Fruit fly (Drosophila melanogaster) whole organism, embryonic: Measurements from ENCODE around the gene CG4467.

ENCODE experiments used
- Antp ChIP-seq: fragments of 200-800 bp; sonication (Bioruptor generic); optimal IDR thresholded peaks from 3 replicates; lab custom pipeline; 2016; ENCODE audit warnings: missing biosample characterization, missing genetic modification characterization
- CG10274 ChIP-seq: fragments of 200-800 bp; sonication (Bioruptor generic); optimal IDR thresholded peaks from 3 replicates; lab custom pipeline; 2017; ENCODE audit warnings: missing biosample characterization, mild to moderate bottlenecking, missing genetic modification characterization
- CG10979 ChIP-seq: fragments of 200-800 bp; sonication (Bioruptor generic); optimal IDR thresholded peaks from 2 replicates; lab custom pipeline; 2018; ENCODE audit warnings: missing biosample characterization, mild to moderate bottlenecking, missing genetic modification characterization, moderate library complexity
- CG11723 ChIP-seq: fragments of 200-800 bp; sonication (Bioruptor generic); optimal IDR thresholded peaks from 2 replicates; lab custom pipeline; 2017; ENCODE audit warnings: missing biosample characterization, mild to moderate bottlenecking, missing genetic modification characterization
- CG13287 ChIP-seq: fragments of 200-800 bp; sonication (Bioruptor generic); IDR thresholded peaks from 2 replicates; pipeline ENCODE4 v1.3.6; 2022; ENCODE audit warnings: missing biosample characterization, missing genetic modification characterization; ENCODE audit not compliant: partially characterized antibody
- CG15696 ChIP-seq: fragments of 200-800 bp; sonication (Bioruptor generic); optimal IDR thresholded peaks from 2 replicates; lab custom pipeline; 2019; ENCODE audit warnings: missing biosample characterization, mild to moderate bottlenecking, missing genetic modification characterization, moderate library complexity
- CG16863 ChIP-seq: fragments of 200-800 bp; sonication (Bioruptor generic); optimal IDR thresholded peaks from 3 replicates; lab custom pipeline; 2016; ENCODE audit warnings: missing biosample characterization, missing genetic modification characterization
- CG17359 ChIP-seq: fragments of 200-800 bp; sonication (Bioruptor generic); optimal IDR thresholded peaks from 3 replicates; lab custom pipeline; 2018; ENCODE audit warnings: missing biosample characterization, mild to moderate bottlenecking, missing genetic modification characterization, moderate library complexity
- CG1792 ChIP-seq: fragments of 200-800 bp; sonication (Bioruptor generic); optimal IDR thresholded peaks from 2 replicates; lab custom pipeline; 2016; ENCODE audit warnings: missing biosample characterization, missing genetic modification characterization
- CG18619 ChIP-seq: fragments of 200-800 bp; sonication (Bioruptor generic); optimal IDR thresholded peaks from 3 replicates; lab custom pipeline; 2017; ENCODE audit warnings: missing biosample characterization, mild to moderate bottlenecking, missing genetic modification characterization
- CG3281 ChIP-seq: fragments of 200-800 bp; sonication (Bioruptor generic); optimal IDR thresholded peaks from 3 replicates; lab custom pipeline; 2017; ENCODE audit warnings: missing biosample characterization, mild to moderate bottlenecking, missing genetic modification characterization
- CG4404 ChIP-seq: fragments of 200-800 bp; sonication (Bioruptor generic); IDR thresholded peaks from 2 replicates; pipeline ENCODE4 v1.3.6; 2022; ENCODE audit warnings: missing biosample characterization, missing genetic modification characterization
- CG4617 ChIP-seq: fragments of 200-800 bp; sonication (Bioruptor generic); optimal IDR thresholded peaks from 3 replicates; lab custom pipeline; 2016; ENCODE audit warnings: missing biosample characterization, missing genetic modification characterization, borderline replicate concordance
- CG5180 ChIP-seq: fragments of 200-800 bp; sonication (Bioruptor generic); optimal IDR thresholded peaks from 3 replicates; lab custom pipeline; 2017; ENCODE audit warnings: missing biosample characterization, missing genetic modification characterization, mild to moderate bottlenecking, moderate library complexity, missing genetic modification reagents
- CG6254 ChIP-seq: fragments of 200-800 bp; sonication (Bioruptor generic); optimal IDR thresholded peaks from 3 replicates; lab custom pipeline; 2017; ENCODE audit warnings: mild to moderate bottlenecking, missing biosample characterization, missing genetic modification reagents, missing genetic modification characterization
- CG6765 ChIP-seq: fragments of 200-800 bp; sonication (Bioruptor generic); optimal IDR thresholded peaks from 3 replicates; lab custom pipeline; 2017; ENCODE audit warnings: missing biosample characterization, mild to moderate bottlenecking, missing genetic modification characterization
- CG6854 ChIP-seq: fragments of 200-800 bp; sonication (Bioruptor generic); optimal IDR thresholded peaks from 3 replicates; lab custom pipeline; 2017; ENCODE audit warnings: missing biosample characterization, mild to moderate bottlenecking, missing genetic modification characterization
- CG8478 ChIP-seq: fragments of >200 bp; optimal IDR thresholded peaks from 2 replicates; lab custom pipeline; 2018
- CG8944 ChIP-seq: fragments of 200-800 bp; sonication (Bioruptor generic); optimal IDR thresholded peaks from 3 replicates; lab custom pipeline; 2016; ENCODE audit warnings: missing biosample characterization, missing genetic modification characterization
- CG9437 ChIP-seq: fragments of 200-800 bp; sonication (Bioruptor generic); optimal IDR thresholded peaks from 2 replicates; lab custom pipeline; 2018; ENCODE audit warnings: missing biosample characterization, mild to moderate bottlenecking, missing genetic modification characterization
- CG9797 ChIP-seq: fragments of 200-800 bp; sonication (Bioruptor generic); optimal IDR thresholded peaks from 3 replicates; lab custom pipeline; 2018; ENCODE audit warnings: missing biosample characterization, mild to moderate bottlenecking, missing genetic modification characterization
- CTCF ChIP-seq: fragments of 200-800 bp; sonication (Bioruptor generic); optimal IDR thresholded peaks from 2 replicates; lab custom pipeline; 2017; ENCODE audit warnings: missing biosample characterization, mild to moderate bottlenecking, missing genetic modification characterization, moderate library complexity
- D ChIP-seq, 2 experiments: fragments of 200-800 bp in 1 of 2; fragments of >200 bp in 1 of 2; sonication (Bioruptor generic) in 1 of 2; optimal IDR thresholded peaks; 2 replicates in 1 of 2; 3 replicates in 1 of 2; lab custom pipeline; 2017; ENCODE audit warnings: mild to moderate bottlenecking in 1 of 2, missing biosample characterization in 1 of 2, missing genetic modification characterization in 1 of 2, missing genetic modification reagents in 1 of 2
- Dek ChIP-seq: fragments of 200-800 bp; sonication (Bioruptor generic); optimal IDR thresholded peaks from 3 replicates; lab custom pipeline; 2019; ENCODE audit warnings: missing biosample characterization, mild to moderate bottlenecking, missing genetic modification characterization, moderate library complexity
- Doc3 ChIP-seq: fragments of 200-800 bp; sonication (Bioruptor generic); IDR thresholded peaks from 3 replicates; pipeline ENCODE4 v1.3.6; 2022; ENCODE audit warnings: missing biosample characterization, missing genetic modification characterization; ENCODE audit not compliant: partially characterized antibody
- Dp ChIP-seq: fragments of 200-800 bp; sonication (Bioruptor generic); optimal IDR thresholded peaks from 2 replicates; lab custom pipeline; 2018; ENCODE audit warnings: missing biosample characterization, mild to moderate bottlenecking, missing genetic modification characterization, moderate library complexity
- Ets65A ChIP-seq: fragments of 200-800 bp; sonication (Bioruptor generic); peaks from one replicate; lab custom pipeline; 2016; ENCODE audit warnings: missing biosample characterization, missing genetic modification characterization
- HHEX ChIP-seq: fragments of 200-800 bp; sonication (Bioruptor generic); optimal IDR thresholded peaks from 3 replicates; lab custom pipeline; 2017; ENCODE audit warnings: missing biosample characterization, mild to moderate bottlenecking, missing genetic modification characterization, missing genetic modification reagents
- MBD-R2 ChIP-seq: fragments of 200-800 bp; sonication (Bioruptor generic); IDR thresholded peaks from 2 replicates; pipeline ENCODE4 v1.3.6; 2022; ENCODE audit warnings: missing biosample characterization, missing genetic modification characterization
- Myb ChIP-seq: fragments of 200-800 bp; sonication (Bioruptor generic); optimal IDR thresholded peaks from 2 replicates; lab custom pipeline; 2016; ENCODE audit warnings: missing biosample characterization, missing genetic modification characterization
- Neu2 ChIP-seq: fragments of 200-800 bp; sonication (Bioruptor generic); optimal IDR thresholded peaks from 3 replicates; lab custom pipeline; 2016; ENCODE audit warnings: missing biosample characterization, missing genetic modification characterization, borderline replicate concordance
- NfI ChIP-seq: fragments of 200-800 bp; sonication (Bioruptor generic); optimal IDR thresholded peaks from 3 replicates; lab custom pipeline; 2018; ENCODE audit warnings: missing biosample characterization, mild to moderate bottlenecking, missing genetic modification characterization, moderate library complexity
- Sox100B ChIP-seq: fragments of 200-800 bp; sonication (Bioruptor generic); optimal IDR thresholded peaks from 3 replicates; lab custom pipeline; 2018; ENCODE audit warnings: missing biosample characterization, mild to moderate bottlenecking, missing genetic modification characterization
- Taf1 ChIP-seq: fragments of 200-800 bp; sonication (Bioruptor generic); IDR thresholded peaks from 2 replicates; pipeline ENCODE4 v1.3.6; 2022; ENCODE audit warnings: missing biosample characterization, missing genetic modification characterization
- abd-A ChIP-seq: fragments of 200-800 bp; sonication (Bioruptor generic); optimal IDR thresholded peaks from 3 replicates; lab custom pipeline; 2019; ENCODE audit warnings: missing biosample characterization, mild to moderate bottlenecking, missing genetic modification characterization, moderate library complexity
- aop ChIP-seq: fragments of 200-800 bp; sonication (Bioruptor generic); IDR thresholded peaks from 2 replicates; pipeline ENCODE4 v1.3.6; 2022; ENCODE audit warnings: missing biosample characterization, missing genetic modification characterization
- ase ChIP-seq: fragments of 200-800 bp; sonication (Bioruptor generic); IDR thresholded peaks from 3 replicates; pipeline ENCODE4 v1.3.6; 2022; ENCODE audit warnings: missing biosample characterization, missing genetic modification characterization
- btn ChIP-seq: fragments of 200-800 bp; sonication (Bioruptor generic); optimal IDR thresholded peaks from 2 replicates; lab custom pipeline; 2016; ENCODE audit warnings: missing biosample characterization, missing genetic modification characterization
- cato ChIP-seq: fragments of 200-800 bp; sonication (Bioruptor generic); optimal IDR thresholded peaks from 2 replicates; lab custom pipeline; 2016; ENCODE audit warnings: missing biosample characterization, missing genetic modification characterization, borderline replicate concordance
- ci ChIP-seq: fragments of 200-800 bp; sonication (Bioruptor generic); IDR thresholded peaks from 3 replicates; pipeline ENCODE4 v1.3.6; 2022; ENCODE audit warnings: missing biosample characterization, missing genetic modification characterization
- disco-r ChIP-seq: fragments of 200-800 bp; sonication (Bioruptor generic); optimal IDR thresholded peaks from 2 replicates; lab custom pipeline; 2016; ENCODE audit warnings: missing biosample characterization, missing genetic modification characterization
- hth ChIP-seq: fragments of >200 bp; optimal IDR thresholded peaks from 2 replicates; lab custom pipeline; 2017; ENCODE audit warnings: inconsistent platforms
- jumu ChIP-seq: fragments of 200-800 bp; sonication (Bioruptor generic); optimal IDR thresholded peaks from 3 replicates; lab custom pipeline; 2016; ENCODE audit warnings: missing biosample characterization, missing genetic modification characterization
- otp ChIP-seq: fragments of 200-800 bp; sonication (Bioruptor generic); IDR thresholded peaks from 3 replicates; pipeline ENCODE4, ENCODE4 v1.3.6; 2022; ENCODE audit warnings: missing biosample characterization, missing genetic modification characterization
- sc ChIP-seq, 3 experiments: fragments of >200 bp in 2 of 3; fragments of 200-800 bp in 1 of 3; sonication (Bioruptor generic) in 1 of 3; optimal IDR thresholded peaks; 2 replicates in 2 of 3; 3 replicates in 1 of 3; lab custom pipeline; 2017; ENCODE audit warnings: mild to moderate bottlenecking in 1 of 3, missing biosample characterization in 1 of 3, missing genetic modification characterization in 1 of 3, missing genetic modification reagents in 1 of 3
- tx ChIP-seq: fragments of 200-800 bp; sonication (Bioruptor generic); optimal IDR thresholded peaks from 2 replicates; lab custom pipeline; 2016; ENCODE audit warnings: missing biosample characterization, missing genetic modification characterization
- usp ChIP-seq: fragments of >200 bp; optimal IDR thresholded peaks from 2 replicates; lab custom pipeline; 2017; ENCODE audit warnings: missing biosample characterization, missing genetic modification characterization
- zen2 ChIP-seq: fragments of 200-800 bp; sonication (Bioruptor generic); IDR thresholded peaks from 3 replicates; pipeline ENCODE4 v1.3.6; 2022; ENCODE audit warnings: missing biosample characterization, missing genetic modification characterization; ENCODE audit not compliant: partially characterized antibody

The CG4467 gene

DNA sequence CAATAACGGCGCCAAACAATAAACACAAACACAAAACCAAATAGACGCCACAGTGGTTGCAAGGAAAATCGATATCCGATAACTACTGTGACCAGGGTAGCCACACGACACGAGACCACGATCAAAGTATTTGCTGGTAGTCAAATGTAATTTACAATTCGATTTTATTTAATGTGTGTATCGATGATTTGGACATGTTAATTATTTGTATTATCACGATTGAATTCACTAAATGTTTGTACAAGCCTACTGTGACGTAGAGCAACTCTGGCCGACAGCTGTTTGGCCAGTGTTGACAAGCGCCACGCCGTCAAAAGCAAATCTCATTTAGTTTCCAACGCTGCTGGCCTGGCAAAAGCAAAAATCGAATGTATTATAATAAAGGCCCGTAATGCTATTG lies 2.6 kb upstream of the CG4467 start, which contains the start of the genes Rad60 and EloA (continued):
- TF ChIP-seq D (optimal IDR thresholded peaks at IDR 0.05; lab: Kevin White, UChicago): peak; percentile 42
- TF ChIP-seq D (GFP tag; optimal IDR thresholded peaks at IDR 0.05; lab: Kevin White, UChicago): peak; percentile 29
- peak; percentile 88 for TF ChIP-seq jumu (GFP tag; lab: Kevin White, UChicago)
- no peak for TF ChIP-seq aop (GFP tag; lab: Robert Waterston, UW)
- TF ChIP-seq Myb: peak; percentile 79
- peak; percentile 73 for TF ChIP-seq ci
- peak; percentile 86 for TF ChIP-seq CG13287 (GFP tag; lab: Robert Waterston, UW)
- peak; percentile 93 for TF ChIP-seq Ets65A (GFP tag; lab: Kevin White, UChicago)
- TF ChIP-seq btn (GFP tag; lab: Kevin White, UChicago): peak; percentile 60
- peak; percentile 65 for TF ChIP-seq CG10979 (tag; lab: Kevin White, UChicago)
- peak; percentile 81 for TF ChIP-seq CG8944 (GFP tag; lab: Kevin White, UChicago)
- TF ChIP-seq tx (GFP tag; lab: Kevin White, UChicago): peak; percentile 82
- TF ChIP-seq abd-A (tag; lab: Kevin White, UChicago): no peak
- TF ChIP-seq Dp (GFP tag; lab: Kevin White, UChicago): peak; percentile 59
- TF ChIP-seq CG9437 (GFP tag; lab: Kevin White, UChicago): peak; percentile 44
- peak; percentile 65 for TF ChIP-seq cato (GFP tag; lab: Kevin White, UChicago)
- TF ChIP-seq Dek (tag; lab: Kevin White, UChicago): no peak
- TF ChIP-seq MBD-R2 (GFP tag; lab: Robert Waterston, UW): peak; percentile 99

dm6 chr3R:23239934-23240632 lies 8.6 kb downstream of the CG4467 start:
- peak; percentile 51 for TF ChIP-seq CG6854 (GFP tag; lab: Kevin White, UChicago)
- peak; percentile 43 for TF ChIP-seq HHEX (GFP tag; lab: Kevin White, UChicago)
- TF ChIP-seq Sox100B (GFP tag; lab: Kevin White, UChicago): peak; percentile 73
- TF ChIP-seq CG4617: no peak
- 0 out of 3 replicates have a peak, but pooled peaks have one; percentile 57 for TF ChIP-seq otp (GFP tag; lab: Robert Waterston, UW)
- TF ChIP-seq CG9797 (GFP tag; lab: Kevin White, UChicago): no peak
- TF ChIP-seq CG5180: peak; percentile 20
- TF ChIP-seq CG11723 (GFP tag; lab: Kevin White, UChicago): no peak
- peak; percentile 13 for TF ChIP-seq CG6254 (GFP tag; lab: Kevin White, UChicago)
- no peak for TF ChIP-seq disco-r (GFP tag; lab: Kevin White, UChicago)
- TF ChIP-seq Neu2 (GFP tag; lab: Kevin White, UChicago): no peak
- peak; percentile 87 for TF ChIP-seq CG17359 (tag; lab: Kevin White, UChicago)
- peak; percentile 62 for TF ChIP-seq Antp (GFP tag; lab: Kevin White, UChicago)
- TF ChIP-seq NfI (GFP tag; lab: Kevin White, UChicago): peak; percentile 22
- TF ChIP-seq CG18619: peak; percentile 29
- TF ChIP-seq Taf1 (GFP tag; lab: Robert Waterston, UW): peak; percentile 37; the same call in 1 of the 2 replicates
- TF ChIP-seq sc (optimal IDR thresholded peaks at IDR 0.05; lab: Kevin White, UChicago): no peak
- TF ChIP-seq sc (GFP tag; optimal IDR thresholded peaks at IDR 0.05; lab: Kevin White, UChicago): peak; percentile 9
- no peak for TF ChIP-seq CG1792 (GFP tag; lab: Kevin White, UChicago)
- no peak for TF ChIP-seq CG8478 (lab: Kevin White, UChicago)
- peak; percentile 30; the same call in 1 of the 2 replicates for TF ChIP-seq CG4404
- no peak for TF ChIP-seq CTCF (GFP tag; lab: Kevin White, UChicago)
- no peak for TF ChIP-seq usp (GFP tag; lab: Kevin White, UChicago)
- no peak for TF ChIP-seq ase (GFP tag; lab: Robert Waterston, UW)
- no peak for TF ChIP-seq zen2
- TF ChIP-seq CG15696 (tag; lab: Kevin White, UChicago): no peak
- TF ChIP-seq CG10274 (GFP tag; lab: Kevin White, UChicago): no peak
- no peak for TF ChIP-seq hth (lab: Kevin White, UChicago)
- peak; percentile 33 for TF ChIP-seq CG6765 (GFP tag; lab: Kevin White, UChicago)
- peak; percentile 76 for TF ChIP-seq CG3281 (GFP tag; lab: Kevin White, UChicago)
- TF ChIP-seq Doc3 (GFP tag; lab: Robert Waterston, UW): no peak
- peak; percentile 34 for TF ChIP-seq CG16863 (GFP tag; lab: Kevin White, UChicago)
